Worm (Caenorhabditis elegans) whole organism, L4 larva: ENCODE measurements around the gene cls-2.

Source experiments
- T20F7.1 ChIP-seq: fragments of 200-800 bp; sonication (Bioruptor generic); optimal IDR thresholded peaks from 2 replicates; lab custom pipeline; 2018; ENCODE audit warnings: mild to moderate bottlenecking, missing genetic modification characterization, missing compliant biosample characterization
- Y105C5A.15 ChIP-seq: fragments of 200-800 bp; sonication (Bioruptor generic); IDR thresholded peaks from 2 replicates; pipeline ENCODE4 v1.3.6; 2022; ENCODE audit warnings: missing genetic modification characterization, missing compliant biosample characterization
- ama-1 ChIP-seq: fragments of 150-350 bp; optimal IDR thresholded peaks from 2 replicates; lab custom pipeline; 2014; ENCODE audit warnings: inconsistent platforms, mixed read lengths
- fos-1 ChIP-seq: fragments of 150-350 bp; optimal IDR thresholded peaks from 2 replicates; lab custom pipeline; 2014; ENCODE audit warnings: missing biosample characterization, missing genetic modification characterization
- lin-39 ChIP-seq: fragments of 150-350 bp; optimal IDR thresholded peaks from 2 replicates; lab custom pipeline; 2014; ENCODE audit warnings: missing biosample characterization, missing genetic modification reagents, missing genetic modification characterization
- mxl-3 ChIP-seq: fragments of 200-800 bp; sonication (Bioruptor generic); optimal IDR thresholded peaks from 2 replicates; lab custom pipeline; 2018; ENCODE audit warnings: mild to moderate bottlenecking, missing genetic modification characterization, missing compliant biosample characterization
- pha-4 ChIP-seq, 2 experiments: fragments of 150-350 bp in 1 of 2; fragments of 200-800 bp in 1 of 2; sonication (Bioruptor generic) in 1 of 2; IDR thresholded peaks in 1 of 2; optimal IDR thresholded peaks in 1 of 2; 2 replicates each; pipeline versions ENCODE4 v1.3.6 to Lab custom; 2014 to 2022; ENCODE audit warnings: missing genetic modification characterization in 2 of 2, missing genetic modification reagents in 2 of 2, missing biosample characterization in 1 of 2, missing compliant biosample characterization in 1 of 2
- php-3 ChIP-seq: fragments of 200-800 bp; sonication (Bioruptor generic); IDR thresholded peaks from 2 replicates; pipeline ENCODE4 v1.3.6; 2022; ENCODE audit warnings: missing genetic modification reagents, missing genetic modification characterization, missing compliant biosample characterization
- spr-1 ChIP-seq: sonication (generic microtip); optimal IDR thresholded peaks from 2 replicates; lab custom pipeline; 2016; ENCODE audit warnings: mild to moderate bottlenecking, missing genetic modification characterization, missing compliant biosample characterization
- zfp-2 ChIP-seq: sonication (generic microtip); optimal IDR thresholded peaks from 2 replicates; lab custom pipeline; 2016; ENCODE audit warnings: mild to moderate bottlenecking, missing genetic modification characterization, missing compliant biosample characterization
- ztf-11 ChIP-seq: fragments of 150-350 bp; optimal IDR thresholded peaks from 2 replicates; lab custom pipeline; 2014; ENCODE audit warnings: missing biosample characterization, missing genetic modification characterization

- TF ChIP-seq spr-1 (tag; lab: Kevin White, UChicago): no peak
- no peak for TF ChIP-seq pha-4 (GFP tag; IDR thresholded peaks at IDR 0.05; lab: Robert Waterston, UW)
- no peak for TF ChIP-seq pha-4 (tag; optimal IDR thresholded peaks at IDR 0.05; lab: Kevin White, UChicago)
- no peak for TF ChIP-seq T20F7.1 (GFP tag; lab: Kevin White, UChicago)
- TF ChIP-seq Y105C5A.15 (GFP tag; lab: Robert Waterston, UW): no peak
- TF ChIP-seq fos-1 (tag; lab: Kevin White, UChicago): no peak
- no peak for TF ChIP-seq lin-39 (tag; lab: Kevin White, UChicago)
- no peak for TF ChIP-seq zfp-2 (tag; lab: Kevin White, UChicago)
- no peak for TF ChIP-seq ama-1 (lab: Kevin White, UChicago)
- TF ChIP-seq mxl-3 (GFP tag; lab: Kevin White, UChicago): no peak
- TF ChIP-seq php-3 (GFP tag; lab: Robert Waterston, UW): no peak
- TF ChIP-seq ztf-11: no peak
These were observed 11.6 kb upstream of the cls-2 start, which contains the start of gene nac-2 for ce11 chrIII:9043200-9043599.
